In genomic region chrX:17561130-17561942, dm6 we compare ENCODE assay signal across 2 fruit fly cellular contexts.
TF ChIP-seq lines count a peak whose summit lies in the region.

Gene CG43658 (minus strand): TSS chrX:17561180.

TF ChIP-seq in whole organism, prepupa, 60 proteins besides CTCF, POLR2A, EP300 and RAD21 (continued from another document):
- peak; percentile 97 for TF ChIP-seq CG6276 (GFP tag; optimal IDR thresholded peaks at IDR 0.05; lab: Kevin White, UChicago)
- peak; percentile 94 for TF ChIP-seq fd59A (GFP tag; optimal IDR thresholded peaks at IDR 0.05; lab: Kevin White, UChicago)
- TF ChIP-seq Eip75B (GFP tag; optimal IDR thresholded peaks at IDR 0.05; lab: Kevin White, UChicago) = peak; percentile 93
- TF ChIP-seq Lpt (GFP tag; optimal IDR thresholded peaks at IDR 0.05; lab: Kevin White, UChicago) = peak; percentile 90
- peak; percentile 97 for TF ChIP-seq CG32006 (GFP tag; optimal IDR thresholded peaks at IDR 0.05; lab: Kevin White, UChicago)
- peak; percentile 96 for TF ChIP-seq Ets96B (tag; optimal IDR thresholded peaks at IDR 0.05; lab: Kevin White, UChicago)
- TF ChIP-seq fd85E (GFP tag; optimal IDR thresholded peaks at IDR 0.05; lab: Kevin White, UChicago) = peak; percentile 84
- TF ChIP-seq fkh (GFP tag; optimal IDR thresholded peaks at IDR 0.05; lab: Kevin White, UChicago) = no peak
- TF ChIP-seq Ets21C (GFP tag; optimal IDR thresholded peaks at IDR 0.05; lab: Kevin White, UChicago) = peak; percentile 73
- peak; percentile 88 for TF ChIP-seq Eip93F (GFP tag; optimal IDR thresholded peaks at IDR 0.05; lab: Kevin White, UChicago)
- TF ChIP-seq CG10669 (GFP tag; optimal IDR thresholded peaks at IDR 0.05; lab: Kevin White, UChicago) = peak; percentile 95
- TF ChIP-seq CG34406 (GFP tag; optimal IDR thresholded peaks at IDR 0.05; lab: Kevin White, UChicago) = peak; percentile 91
- TF ChIP-seq OdsH (GFP tag; optimal IDR thresholded peaks at IDR 0.05; lab: Kevin White, UChicago) = peak; percentile 94
- TF ChIP-seq CG16779 (tag; optimal IDR thresholded peaks at IDR 0.05; lab: Kevin White, UChicago) = peak; percentile 94
- peak; percentile 69 to 93 for TF ChIP-seq salr (GFP tag; optimal IDR thresholded peaks at IDR 0.05; lab: Kevin White, UChicago)
- peak; percentile 79 for TF ChIP-seq CG11294 (GFP tag; IDR thresholded peaks at IDR 0.05; lab: Robert Waterston, UW)
- peak; percentile 92 for TF ChIP-seq Met (GFP tag; optimal IDR thresholded peaks at IDR 0.05; lab: Kevin White, UChicago)
- TF ChIP-seq topi (GFP tag; optimal IDR thresholded peaks at IDR 0.05; lab: Kevin White, UChicago) = peak; percentile 92
- peak; percentile 99 for TF ChIP-seq Eip78C (GFP tag; lab: Kevin White, UChicago)
- peak; percentile 93 for TF ChIP-seq pdm3 (GFP tag; optimal IDR thresholded peaks at IDR 0.05; lab: Kevin White, UChicago)
- peak; percentile 78 for TF ChIP-seq Hr39 (GFP tag; optimal IDR thresholded peaks at IDR 0.05; lab: Kevin White, UChicago)
- peak; percentile 79 for TF ChIP-seq CG31627 (GFP tag; optimal IDR thresholded peaks at IDR 0.05; lab: Kevin White, UChicago)
- peak; percentile 94 for TF ChIP-seq svp (GFP tag; lab: Kevin White, UChicago)
- peak; percentile 87 for TF ChIP-seq Gug (GFP tag; IDR thresholded peaks at IDR 0.05; lab: Robert Waterston, UW)
- peak; percentile 85 for TF ChIP-seq cyc (GFP tag; optimal IDR thresholded peaks at IDR 0.05; lab: Kevin White, UChicago)
- TF ChIP-seq CG4318 (GFP tag; optimal IDR thresholded peaks at IDR 0.05; lab: Kevin White, UChicago) = peak; percentile 94
- TF ChIP-seq CG10631 (GFP tag; optimal IDR thresholded peaks at IDR 0.05; lab: Kevin White, UChicago) = peak; percentile 95
- peak; percentile 89 for TF ChIP-seq lz (GFP tag; optimal IDR thresholded peaks at IDR 0.05; lab: Kevin White, UChicago)
- peak; percentile 93 for TF ChIP-seq CG6792 (GFP tag; optimal IDR thresholded peaks at IDR 0.05; lab: Kevin White, UChicago)
- no peak for TF ChIP-seq Hr38 (GFP tag; optimal IDR thresholded peaks at IDR 0.05; lab: Kevin White, UChicago)
- TF ChIP-seq acj6 (GFP tag; optimal IDR thresholded peaks at IDR 0.05; lab: Kevin White, UChicago) = peak; percentile 94
- TF ChIP-seq CG6808 (GFP tag; optimal IDR thresholded peaks at IDR 0.05; lab: Kevin White, UChicago) = peak; percentile 97
- peak; percentile 94 for TF ChIP-seq CG15336 (GFP tag; IDR thresholded peaks at IDR 0.05; lab: Robert Waterston, UW)
- peak; percentile 96 for TF ChIP-seq CG3032 (tag; optimal IDR thresholded peaks at IDR 0.05; lab: Kevin White, UChicago)
- peak; percentile 85 for TF ChIP-seq CG7368 (GFP tag; optimal IDR thresholded peaks at IDR 0.05; lab: Kevin White, UChicago)
TF ChIP-seq in whole organism, prepupa: peak in this region for 58.

TF ChIP-seq in whole organism, wandering third instar larva, 38 proteins besides CTCF, POLR2A, EP300 and RAD21 (continued from another document):
- TF ChIP-seq woc (GFP tag; optimal IDR thresholded peaks at IDR 0.05; lab: Kevin White, UChicago) = peak; percentile 78
- no peak for TF ChIP-seq dsf (GFP tag; optimal IDR thresholded peaks at IDR 0.05; lab: Kevin White, UChicago; ENCODE audit: borderline replicate concordance)
- peak; percentile 81 for TF ChIP-seq CG9705 (GFP tag; optimal IDR thresholded peaks at IDR 0.05; lab: Kevin White, UChicago)
